Fruit fly (Drosophila melanogaster) whole organism, prepupa: Measurements from ENCODE around the gene CG7120.

Experiments
- Blimp-1 ChIP-seq: fragments of 200-800 bp; sonication (Bioruptor generic); optimal IDR thresholded peaks from 3 replicates; lab custom pipeline; 2017; ENCODE audit warnings: missing biosample characterization, missing genetic modification characterization, mild to moderate bottlenecking, moderate library complexity, missing genetic modification reagents
- CG11762 ChIP-seq: fragments of 200-800 bp; sonication (Bioruptor generic); optimal IDR thresholded peaks from 3 replicates; lab custom pipeline; 2016; ENCODE audit warnings: missing biosample characterization, missing genetic modification characterization; ENCODE audit not compliant: insufficient read depth
- CG11902 ChIP-seq: fragments of 200-800 bp; sonication (Bioruptor generic); optimal IDR thresholded peaks from 3 replicates; lab custom pipeline; 2016; ENCODE audit warnings: missing biosample characterization, missing genetic modification characterization
- CG15336 ChIP-seq: fragments of 200-800 bp; sonication (Bioruptor generic); IDR thresholded peaks from 2 replicates; pipeline ENCODE4 v1.3.6; 2022; ENCODE audit warnings: missing biosample characterization, missing genetic modification characterization
- CG31627 ChIP-seq: fragments of 200-800 bp; sonication (Bioruptor generic); optimal IDR thresholded peaks from 3 replicates; lab custom pipeline; 2016; ENCODE audit warnings: missing biosample characterization, missing genetic modification characterization
- CG32006 ChIP-seq: fragments of 200-800 bp; sonication (Bioruptor generic); optimal IDR thresholded peaks from 3 replicates; lab custom pipeline; 2017; ENCODE audit warnings: missing biosample characterization, mild to moderate bottlenecking, missing genetic modification characterization
- CG34406 ChIP-seq: fragments of 200-800 bp; sonication (Bioruptor generic); optimal IDR thresholded peaks from 3 replicates; lab custom pipeline; 2016; ENCODE audit warnings: missing biosample characterization, missing genetic modification characterization
- CG3919 ChIP-seq: fragments of 200-800 bp; sonication (Bioruptor generic); optimal IDR thresholded peaks from 3 replicates; lab custom pipeline; 2016; ENCODE audit warnings: missing biosample characterization, missing genetic modification characterization
- CG6163 ChIP-seq: fragments of 200-800 bp; sonication (Bioruptor generic); IDR thresholded peaks from 3 replicates; pipeline ENCODE4 v1.3.6; 2022; ENCODE audit warnings: missing biosample characterization, missing genetic modification characterization
- CG6276 ChIP-seq: fragments of 200-800 bp; sonication (Bioruptor generic); optimal IDR thresholded peaks from 2 replicates; lab custom pipeline; 2017; ENCODE audit warnings: missing biosample characterization, mild to moderate bottlenecking, missing genetic modification characterization
- CG6808 ChIP-seq: fragments of 200-800 bp; sonication (Bioruptor generic); optimal IDR thresholded peaks from 3 replicates; lab custom pipeline; 2017; ENCODE audit warnings: missing biosample characterization, missing genetic modification characterization, mild to moderate bottlenecking, moderate library complexity, missing genetic modification reagents
- CG6854 ChIP-seq: fragments of 200-800 bp; sonication (Bioruptor generic); optimal IDR thresholded peaks from 2 replicates; lab custom pipeline; 2017; ENCODE audit warnings: missing biosample characterization, mild to moderate bottlenecking, missing genetic modification characterization
- CG7368 ChIP-seq: fragments of 200-800 bp; sonication (Bioruptor generic); optimal IDR thresholded peaks from 3 replicates; lab custom pipeline; 2016; ENCODE audit warnings: missing biosample characterization, missing genetic modification characterization
- CG8319 ChIP-seq: fragments of 200-800 bp; sonication (Bioruptor generic); optimal IDR thresholded peaks from 3 replicates; lab custom pipeline; 2016; ENCODE audit warnings: missing biosample characterization, missing genetic modification characterization
- CG8632 ChIP-seq: fragments of 200-800 bp; sonication (Bioruptor generic); optimal IDR thresholded peaks from 3 replicates; lab custom pipeline; 2016; ENCODE audit warnings: missing biosample characterization, missing genetic modification characterization
- Eip75B ChIP-seq: fragments of 200-800 bp; sonication (Bioruptor generic); optimal IDR thresholded peaks from 3 replicates; lab custom pipeline; 2016; ENCODE audit warnings: missing biosample characterization, missing genetic modification characterization
- Eip78C ChIP-seq: fragments of 200-800 bp; sonication (Bioruptor generic); peaks from one replicate; lab custom pipeline; 2016; ENCODE audit warnings: missing biosample characterization, missing genetic modification characterization
- Eip93F ChIP-seq: fragments of 200-800 bp; sonication (Bioruptor generic); optimal IDR thresholded peaks from 2 replicates; lab custom pipeline; 2016; ENCODE audit warnings: missing biosample characterization, mild to moderate bottlenecking, missing genetic modification characterization
- Ets96B ChIP-seq: fragments of 200-800 bp; optimal IDR thresholded peaks from 2 replicates; lab custom pipeline; 2019; ENCODE audit warnings: missing biosample characterization, mild to moderate bottlenecking, missing genetic modification characterization, moderate library complexity
- Gug ChIP-seq: fragments of 200-800 bp; sonication (Bioruptor generic); IDR thresholded peaks from 2 replicates; pipeline ENCODE4 v1.3.6; 2022; ENCODE audit warnings: missing biosample characterization, missing genetic modification characterization
- Hr39 ChIP-seq: fragments of 200-800 bp; sonication (Bioruptor generic); optimal IDR thresholded peaks from 2 replicates; lab custom pipeline; 2016; ENCODE audit warnings: missing biosample characterization, missing genetic modification characterization
- Hr4 ChIP-seq: fragments of 200-800 bp; sonication (Bioruptor generic); optimal IDR thresholded peaks from 3 replicates; lab custom pipeline; 2016; ENCODE audit warnings: missing biosample characterization, missing genetic modification characterization
- Lpt ChIP-seq: fragments of 200-800 bp; sonication (Bioruptor generic); optimal IDR thresholded peaks from 3 replicates; lab custom pipeline; 2016; ENCODE audit warnings: missing biosample characterization, missing genetic modification characterization
- Met ChIP-seq: fragments of 200-800 bp; sonication (Bioruptor generic); optimal IDR thresholded peaks from 3 replicates; lab custom pipeline; 2016; ENCODE audit warnings: missing biosample characterization, missing genetic modification characterization
- Sox102F ChIP-seq: fragments of 200-800 bp; sonication (Bioruptor generic); optimal IDR thresholded peaks from 2 replicates; lab custom pipeline; 2016; ENCODE audit warnings: missing biosample characterization, mild to moderate bottlenecking, missing genetic modification characterization
- Sox14 ChIP-seq: fragments of 200-800 bp; sonication (Bioruptor generic); optimal IDR thresholded peaks from 3 replicates; lab custom pipeline; 2016; ENCODE audit warnings: missing biosample characterization, missing genetic modification characterization
- Sox15 ChIP-seq: fragments of 200-800 bp; sonication (Bioruptor generic); optimal IDR thresholded peaks from 3 replicates; lab custom pipeline; 2016; ENCODE audit warnings: missing biosample characterization, missing genetic modification characterization
- achi ChIP-seq: fragments of 200-800 bp; sonication (Bioruptor generic); optimal IDR thresholded peaks from 3 replicates; lab custom pipeline; 2016; ENCODE audit warnings: missing biosample characterization, missing genetic modification characterization
- dac ChIP-seq: fragments of 200-800 bp; sonication (Bioruptor generic); optimal IDR thresholded peaks from 2 replicates; lab custom pipeline; 2017; ENCODE audit warnings: missing biosample characterization, mild to moderate bottlenecking, missing genetic modification characterization
- dsx ChIP-seq: fragments of 200-800 bp; optimal IDR thresholded peaks from 3 replicates; lab custom pipeline; 2019; ENCODE audit warnings: missing biosample characterization, mild to moderate bottlenecking, missing genetic modification characterization, moderate library complexity; ENCODE audit not compliant: poor library complexity, severe bottlenecking
- eg ChIP-seq: fragments of 200-800 bp; sonication (Bioruptor generic); IDR thresholded peaks from 3 replicates; pipeline ENCODE4 v1.3.6; 2022; ENCODE audit warnings: missing biosample characterization, missing genetic modification characterization
- esn ChIP-seq: fragments of 200-800 bp; sonication (Bioruptor generic); optimal IDR thresholded peaks from 2 replicates; lab custom pipeline; 2016; ENCODE audit warnings: missing biosample characterization, mild to moderate bottlenecking, missing genetic modification characterization, moderate library complexity
- fd59A ChIP-seq: fragments of 200-800 bp; sonication (Bioruptor generic); optimal IDR thresholded peaks from 2 replicates; lab custom pipeline; 2017; ENCODE audit warnings: missing biosample characterization, mild to moderate bottlenecking, missing genetic modification characterization, missing genetic modification reagents
- fd85E ChIP-seq: fragments of 200-800 bp; sonication (Bioruptor generic); optimal IDR thresholded peaks from 3 replicates; lab custom pipeline; 2016; ENCODE audit warnings: missing biosample characterization, missing genetic modification characterization
- fkh ChIP-seq: fragments of 200-800 bp; sonication (Bioruptor generic); optimal IDR thresholded peaks from 3 replicates; lab custom pipeline; 2017; ENCODE audit warnings: missing biosample characterization, mild to moderate bottlenecking, missing genetic modification characterization, moderate library complexity
- lz ChIP-seq: fragments of 200-800 bp; sonication (Bioruptor generic); optimal IDR thresholded peaks from 3 replicates; lab custom pipeline; 2016; ENCODE audit warnings: missing biosample characterization, missing genetic modification characterization
- net ChIP-seq: fragments of 200-800 bp; sonication (Bioruptor generic); optimal IDR thresholded peaks from 3 replicates; lab custom pipeline; 2016; ENCODE audit warnings: missing biosample characterization, missing genetic modification characterization
- pdm3 ChIP-seq: fragments of 200-800 bp; sonication (Bioruptor generic); optimal IDR thresholded peaks from 3 replicates; lab custom pipeline; 2016; ENCODE audit warnings: missing biosample characterization, missing genetic modification characterization
- ss ChIP-seq, 2 experiments: fragments of 200-800 bp; sonication (Bioruptor generic); optimal IDR thresholded peaks; 2 replicates in 1 of 2; 3 replicates in 1 of 2; lab custom pipeline; 2017 to 2018; ENCODE audit warnings: mild to moderate bottlenecking in 2 of 2, missing biosample characterization in 2 of 2, missing genetic modification characterization in 2 of 2, moderate library complexity in 1 of 2
- svp ChIP-seq: fragments of 200-800 bp; sonication (Bioruptor generic); peaks from one replicate; lab custom pipeline; 2016; ENCODE audit warnings: missing biosample characterization, missing genetic modification characterization
- topi ChIP-seq: fragments of 200-800 bp; sonication (Bioruptor generic); optimal IDR thresholded peaks from 3 replicates; lab custom pipeline; 2016; ENCODE audit warnings: missing biosample characterization, missing genetic modification characterization
- vri ChIP-seq: fragments of 200-800 bp; sonication (Bioruptor generic); optimal IDR thresholded peaks from 3 replicates; lab custom pipeline; 2016; ENCODE audit warnings: missing biosample characterization, mild to moderate bottlenecking, missing genetic modification characterization

CG7120 gene

dm6 chr3L:8360643-8361110, 35.1 kb upstream of the CG7120 start, which contains the start of gene Idh:
Gene Idh, minus strand, starts transcription at chr3L:8360906.
- TF ChIP-seq Hr4: no peak
- peak; percentile 84 for TF ChIP-seq svp (GFP tag; lab: Kevin White, UChicago)
- peak; percentile 40 for TF ChIP-seq CG6854
- TF ChIP-seq pdm3 (GFP tag; lab: Kevin White, UChicago): no peak
- TF ChIP-seq fd59A: no peak
- peak; percentile 79 for TF ChIP-seq vri (GFP tag; lab: Kevin White, UChicago)
- peak; percentile 50; the same call in 1 of the 2 replicates for TF ChIP-seq CG15336 (GFP tag; lab: Robert Waterston, UW)
- no peak for TF ChIP-seq fkh (GFP tag; lab: Kevin White, UChicago)
- TF ChIP-seq CG11902 (GFP tag; lab: Kevin White, UChicago): no peak
- peak; percentile 4 for TF ChIP-seq topi (GFP tag; lab: Kevin White, UChicago)
- no peak for TF ChIP-seq CG31627 (GFP tag; lab: Kevin White, UChicago)
- no peak for TF ChIP-seq CG11762 (GFP tag; lab: Kevin White, UChicago)
- no peak for TF ChIP-seq CG8319 (GFP tag; lab: Kevin White, UChicago)
- peak; percentile 82 for TF ChIP-seq Eip78C (GFP tag; lab: Kevin White, UChicago)
- peak; percentile 17 for TF ChIP-seq CG3919
- peak; percentile 47 for TF ChIP-seq CG6276 (GFP tag; lab: Kevin White, UChicago)
- TF ChIP-seq net (GFP tag; lab: Kevin White, UChicago): peak; percentile 63
- no peak for TF ChIP-seq CG32006 (GFP tag; lab: Kevin White, UChicago)
- TF ChIP-seq Met (GFP tag; lab: Kevin White, UChicago): peak; percentile 20
- TF ChIP-seq Ets96B (tag; lab: Kevin White, UChicago): no peak
- no peak for TF ChIP-seq Hr39 (GFP tag; lab: Kevin White, UChicago)
- no peak for TF ChIP-seq Sox14 (GFP tag; lab: Kevin White, UChicago)
- TF ChIP-seq Gug (GFP tag; lab: Robert Waterston, UW): no peak
- TF ChIP-seq Eip93F (GFP tag; lab: Kevin White, UChicago): no peak
- TF ChIP-seq esn (GFP tag; lab: Kevin White, UChicago): peak; percentile 57
- peak; percentile 25 for TF ChIP-seq Blimp-1 (GFP tag; lab: Kevin White, UChicago)
- TF ChIP-seq dac (GFP tag; lab: Kevin White, UChicago): no peak
- no peak; the same call in 2 of the 3 replicates for TF ChIP-seq eg (GFP tag; lab: Robert Waterston, UW)
- TF ChIP-seq dsx (GFP tag; lab: Kevin White, UChicago): peak; percentile 24
- TF ChIP-seq Sox102F (GFP tag; lab: Kevin White, UChicago): peak; percentile 58
- no peak for TF ChIP-seq lz
- peak; percentile 12 for TF ChIP-seq CG6808
- peak in 1 of 2 experiments; percentile 32 for TF ChIP-seq ss (GFP tag; optimal IDR thresholded peaks at IDR 0.05; lab: Kevin White, UChicago)
- no peak for TF ChIP-seq fd85E (GFP tag; lab: Kevin White, UChicago)
- peak; percentile 38; the same call in 1 of the 3 replicates for TF ChIP-seq CG6163 (GFP tag; lab: Robert Waterston, UW)
- TF ChIP-seq Eip75B (GFP tag; lab: Kevin White, UChicago): peak; percentile 63
- peak; percentile 18 for TF ChIP-seq CG34406 (GFP tag; lab: Kevin White, UChicago)
- TF ChIP-seq CG7368 (GFP tag; lab: Kevin White, UChicago): no peak
- TF ChIP-seq achi (GFP tag; lab: Kevin White, UChicago): no peak
- TF ChIP-seq CG8632: no peak
- no peak for TF ChIP-seq Sox15 (GFP tag; lab: Kevin White, UChicago)
- TF ChIP-seq Lpt (GFP tag; lab: Kevin White, UChicago): peak; percentile 17
